Fruit fly (Drosophila melanogaster) whole organism, pupa: ENCODE data around the gene CG42340.
"Not testable (repeated sequence)": the region's sequence is repeated elsewhere in the genome, so short reads cannot be mapped to it uniquely, and the experiment has no call there.

Experiments used
- CG14655 ChIP-seq: fragments of 200-800 bp; sonication (Bioruptor generic); optimal IDR thresholded peaks from 3 replicates; lab custom pipeline; 2017; ENCODE audit warnings: mild to moderate bottlenecking, missing biosample characterization, missing genetic modification reagents, missing genetic modification characterization
- EcR ChIP-seq: fragments of 200-800 bp; sonication (Bioruptor generic); optimal IDR thresholded peaks from 3 replicates; lab custom pipeline; 2019; ENCODE audit warnings: missing biosample characterization, missing genetic modification characterization, mild to moderate bottlenecking, moderate library complexity, missing genetic modification reagents
- Ets98B ChIP-seq: fragments of 200-800 bp; sonication (Bioruptor generic); IDR thresholded peaks from 2 replicates; pipeline ENCODE4 v1.3.6; 2022; ENCODE audit warnings: missing biosample characterization, missing genetic modification characterization
- Pif1A ChIP-seq: fragments of 200-800 bp; sonication (Bioruptor generic); optimal IDR thresholded peaks from 3 replicates; lab custom pipeline; 2016; ENCODE audit warnings: missing biosample characterization, missing genetic modification characterization
- Snoo ChIP-seq: fragments of 200-800 bp; sonication (Bioruptor generic); optimal IDR thresholded peaks from 3 replicates; lab custom pipeline; 2017; ENCODE audit warnings: missing biosample characterization, mild to moderate bottlenecking, missing genetic modification characterization, inconsistent platforms
- gl ChIP-seq: fragments of 200-800 bp; sonication (Bioruptor generic); optimal IDR thresholded peaks from 2 replicates; lab custom pipeline; 2018; ENCODE audit warnings: missing biosample characterization, mild to moderate bottlenecking, missing genetic modification characterization

DNA sequence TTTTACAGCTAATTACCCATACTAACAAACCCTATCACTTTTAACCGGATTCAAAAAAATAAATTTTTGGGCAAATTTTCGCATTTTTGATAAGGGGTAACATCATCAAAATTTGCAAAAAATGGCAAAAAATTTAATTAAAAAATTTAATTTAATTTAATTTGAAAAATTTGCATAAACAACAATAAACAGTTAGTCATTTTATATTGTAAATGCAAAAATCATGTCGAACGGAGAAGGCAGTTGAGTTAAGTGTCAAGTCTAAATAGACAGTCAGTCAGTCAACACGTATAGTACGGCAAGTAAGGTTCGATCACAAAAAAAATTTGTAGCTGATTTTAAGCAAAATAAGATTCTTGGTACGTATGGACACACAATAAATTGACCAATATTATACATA lies 140.2 kb downstream of the CG42340 start, which contains the start of gene CG33664:
- TF ChIP-seq Snoo; Pif1A (GFP tag; lab: Kevin White, UChicago); Ets98B (GFP tag; lab: Robert Waterston, UW); gl (tag; lab: Kevin White, UChicago); EcR (GFP tag; lab: Kevin White, UChicago); CG14655 (GFP tag; lab: Kevin White, UChicago): not testable (repeated sequence)
